Worm (Caenorhabditis elegans) whole organism, L2 larva: ENCODE measurements around the gene cdc-25.3.

ENCODE experiments used
- C34F6.9 ChIP-seq: fragments of 150-350 bp; optimal IDR thresholded peaks from 2 replicates; lab custom pipeline; 2014; ENCODE audit warnings: missing biosample characterization, missing genetic modification characterization
- F13H6.1 ChIP-seq: sonication (generic microtip); optimal IDR thresholded peaks from 2 replicates; lab custom pipeline; 2016; ENCODE audit warnings: missing genetic modification characterization, missing compliant biosample characterization
- Y55F3AM.14 ChIP-seq: fragments of 200-800 bp; sonication (Bioruptor generic); optimal IDR thresholded peaks from 2 replicates; lab custom pipeline; 2018; ENCODE audit warnings: mild to moderate bottlenecking, missing genetic modification characterization, missing compliant biosample characterization
- ZK546.5 ChIP-seq: sonication (generic microtip); optimal IDR thresholded peaks from 2 replicates; lab custom pipeline; 2017; ENCODE audit warnings: missing biosample characterization, missing genetic modification characterization
- alr-1 ChIP-seq: fragments of 150-350 bp; optimal IDR thresholded peaks from 2 replicates; lab custom pipeline; 2014; ENCODE audit warnings: missing biosample characterization, missing genetic modification characterization
- aly-2 ChIP-seq: fragments of 150-350 bp; optimal IDR thresholded peaks from 2 replicates; lab custom pipeline; 2014; ENCODE audit warnings: missing biosample characterization, missing genetic modification characterization
- ama-1 ChIP-seq: fragments of 150-350 bp; optimal IDR thresholded peaks from 2 replicates; lab custom pipeline; 2018; ENCODE audit warnings: inconsistent platforms
- blmp-1 ChIP-seq: sonication (generic microtip); optimal IDR thresholded peaks from 2 replicates; lab custom pipeline; 2017; ENCODE audit warnings: missing genetic modification characterization, mild to moderate bottlenecking, missing compliant biosample characterization, antibody characterized with exemption, moderate library complexity; ENCODE audit not compliant: insufficient read depth
- ceh-16 ChIP-seq: fragments of 150-350 bp; optimal IDR thresholded peaks from 2 replicates; lab custom pipeline; 2014; ENCODE audit warnings: missing biosample characterization, missing genetic modification characterization
- ceh-82 ChIP-seq: fragments of 150-350 bp; optimal IDR thresholded peaks from 2 replicates; lab custom pipeline; 2014; ENCODE audit warnings: missing biosample characterization, missing genetic modification characterization
- crh-2 ChIP-seq: sonication (generic microtip); optimal IDR thresholded peaks from 2 replicates; lab custom pipeline; 2017; ENCODE audit warnings: missing biosample characterization, missing genetic modification characterization
- dmd-4 ChIP-seq: sonication (generic microtip); optimal IDR thresholded peaks from 2 replicates; lab custom pipeline; 2017; ENCODE audit warnings: missing biosample characterization, missing genetic modification characterization
- egl-27 ChIP-seq: sonication (generic microtip); optimal IDR thresholded peaks from 3 replicates; lab custom pipeline; 2017; ENCODE audit warnings: missing biosample characterization, missing genetic modification reagents, missing genetic modification characterization
- fos-1 ChIP-seq: fragments of 150-350 bp; optimal IDR thresholded peaks from 2 replicates; lab custom pipeline; 2014; ENCODE audit warnings: missing biosample characterization, missing genetic modification characterization
- gmeb-1 ChIP-seq: fragments of 150-350 bp; optimal IDR thresholded peaks from 2 replicates; lab custom pipeline; 2014; ENCODE audit warnings: missing biosample characterization, missing genetic modification characterization
- lin-11 ChIP-seq: fragments of 150-350 bp; sonication (generic microtip); optimal IDR thresholded peaks from 2 replicates; lab custom pipeline; 2014; ENCODE audit warnings: missing biosample characterization, missing genetic modification characterization, inconsistent platforms, mixed read lengths
- lin-13 ChIP-seq: fragments of 150-350 bp; optimal IDR thresholded peaks from 2 replicates; lab custom pipeline; 2014; ENCODE audit warnings: missing biosample characterization, missing genetic modification reagents, missing genetic modification characterization
- lsy-2 ChIP-seq, 2 experiments: fragments of 150-350 bp in 1 of 2; sonication (generic microtip) in 1 of 2; optimal IDR thresholded peaks; 2 replicates each; lab custom pipeline; 2014 to 2017; ENCODE audit warnings: missing biosample characterization in 2 of 2, missing genetic modification characterization in 2 of 2
- mab-5 ChIP-seq: fragments of 150-350 bp; optimal IDR thresholded peaks from 2 replicates; lab custom pipeline; 2014; ENCODE audit warnings: missing biosample characterization, missing genetic modification characterization
- mbf-1 ChIP-seq: sonication (generic microtip); optimal IDR thresholded peaks from 2 replicates; lab custom pipeline; 2017; ENCODE audit warnings: missing biosample characterization, missing genetic modification characterization
- mdl-1 ChIP-seq, 2 experiments: fragments of 150-350 bp in 1 of 2; sonication (generic microtip) in 1 of 2; optimal IDR thresholded peaks; 2 replicates each; lab custom pipeline; 2017; ENCODE audit warnings: missing biosample characterization in 2 of 2, missing genetic modification characterization in 2 of 2
- nhr-11 ChIP-seq: fragments of 150-350 bp; optimal IDR thresholded peaks from 2 replicates; lab custom pipeline; 2014; ENCODE audit warnings: missing biosample characterization, missing genetic modification characterization
- nhr-12 ChIP-seq: fragments of 150-350 bp; optimal IDR thresholded peaks from 2 replicates; lab custom pipeline; 2014; ENCODE audit warnings: missing biosample characterization, missing genetic modification characterization
- nhr-129 ChIP-seq: fragments of 150-350 bp; optimal IDR thresholded peaks from 2 replicates; lab custom pipeline; 2014; ENCODE audit warnings: missing biosample characterization, missing genetic modification characterization
- nhr-21 ChIP-seq: fragments of 150-350 bp; optimal IDR thresholded peaks from 2 replicates; lab custom pipeline; 2014; ENCODE audit warnings: missing biosample characterization, missing genetic modification characterization
- nhr-23 ChIP-seq: fragments of 150-350 bp; optimal IDR thresholded peaks from 2 replicates; lab custom pipeline; 2014; ENCODE audit warnings: missing biosample characterization, missing genetic modification reagents, missing genetic modification characterization
- nhr-237 ChIP-seq: fragments of 150-350 bp; optimal IDR thresholded peaks from 2 replicates; lab custom pipeline; 2014; ENCODE audit warnings: missing biosample characterization, missing genetic modification characterization
- nhr-6 ChIP-seq: fragments of 150-350 bp; optimal IDR thresholded peaks from 2 replicates; lab custom pipeline; 2014; ENCODE audit warnings: missing biosample characterization, missing genetic modification characterization
- nhr-77 ChIP-seq: fragments of 150-350 bp; optimal IDR thresholded peaks from 2 replicates; lab custom pipeline; 2014; ENCODE audit warnings: missing biosample characterization, missing genetic modification characterization
- sem-4 ChIP-seq: fragments of 150-350 bp; optimal IDR thresholded peaks from 2 replicates; lab custom pipeline; 2014; ENCODE audit warnings: missing biosample characterization, missing genetic modification reagents, missing genetic modification characterization
- skn-1 ChIP-seq: sonication (generic microtip); optimal IDR thresholded peaks from 2 replicates; lab custom pipeline; 2017; ENCODE audit warnings: missing biosample characterization, missing genetic modification characterization
- sma-9 ChIP-seq, 2 experiments: fragments of 150-350 bp in 1 of 2; sonication (generic microtip) in 1 of 2; optimal IDR thresholded peaks; 2 replicates each; lab custom pipeline; 2014 to 2016; ENCODE audit warnings: missing genetic modification characterization in 2 of 2, mild to moderate bottlenecking in 1 of 2, missing biosample characterization in 1 of 2, missing compliant biosample characterization in 1 of 2, missing genetic modification reagents in 1 of 2, moderate library complexity in 1 of 2
- snpc-4 ChIP-seq: fragments of 150-350 bp; optimal IDR thresholded peaks from 2 replicates; lab custom pipeline; 2014; ENCODE audit warnings: missing biosample characterization, missing genetic modification characterization
- unc-39 ChIP-seq: fragments of 150-350 bp; optimal IDR thresholded peaks from 2 replicates; lab custom pipeline; 2014; ENCODE audit warnings: missing biosample characterization, missing genetic modification characterization
- unc-55 ChIP-seq: fragments of 150-350 bp; sonication (generic microtip); optimal IDR thresholded peaks from 3 replicates; lab custom pipeline; 2014; ENCODE audit warnings: missing biosample characterization, missing genetic modification reagents, missing genetic modification characterization
- unc-62 ChIP-seq: fragments of 150-350 bp; optimal IDR thresholded peaks from 2 replicates; lab custom pipeline; 2014; ENCODE audit warnings: missing biosample characterization, missing genetic modification reagents, missing genetic modification characterization
- ztf-1 ChIP-seq: fragments of 200-800 bp; sonication (Bioruptor generic); conservative IDR thresholded peaks from 2 replicates; pipeline ENCODE4 v1.3.6; 2022; ENCODE audit warnings: missing genetic modification characterization, missing compliant biosample characterization
- ztf-11 ChIP-seq: sonication (generic microtip); optimal IDR thresholded peaks from 2 replicates; lab custom pipeline; 2017; ENCODE audit warnings: missing biosample characterization, missing genetic modification characterization
- ztf-4 ChIP-seq: fragments of 150-350 bp; optimal IDR thresholded peaks from 2 replicates; lab custom pipeline; 2014; ENCODE audit warnings: missing biosample characterization, missing genetic modification characterization

cdc-25.3 gene

ce11 chrIII:8904044-8904443 lies 13.7 kb downstream of the cdc-25.3 start, which contains the start of gene lin-9 (continued):
- TF ChIP-seq crh-2 (tag; lab: Kevin White, UChicago) (peak; percentile 97), sma-9 (GFP tag; optimal IDR thresholded peaks at IDR 0.05; lab: Kevin White, UChicago) (peak; percentile 97), sma-9 (tag; optimal IDR thresholded peaks at IDR 0.05; lab: Kevin White, UChicago) (no peak)

ce11 chrIII:8903263-8903662 lies 14.5 kb downstream of the cdc-25.3 start:
- TF ChIP-seq ztf-11 (tag; lab: Kevin White, UChicago) = no peak
- no peak for TF ChIP-seq mab-5 (tag; lab: Kevin White, UChicago)
- no peak for TF ChIP-seq sma-9 (GFP tag; optimal IDR thresholded peaks at IDR 0.05; lab: Kevin White, UChicago)
- no peak for TF ChIP-seq sma-9 (tag; optimal IDR thresholded peaks at IDR 0.05; lab: Kevin White, UChicago)
- TF ChIP-seq mdl-1 (tag; optimal IDR thresholded peaks at IDR 0.05; lab: Kevin White, UChicago) = no peak
- TF ChIP-seq alr-1 (tag; lab: Kevin White, UChicago) = no peak
- TF ChIP-seq ceh-82 (tag; lab: Kevin White, UChicago) = no peak
- TF ChIP-seq lsy-2 (tag; optimal IDR thresholded peaks at IDR 0.05; lab: Kevin White, UChicago) = no peak
- no peak for TF ChIP-seq ama-1
- TF ChIP-seq mbf-1 (tag; lab: Kevin White, UChicago) = no peak
- TF ChIP-seq unc-39 = no peak
- no peak for TF ChIP-seq lin-11 (tag; lab: Kevin White, UChicago)
- no peak for TF ChIP-seq unc-62 (GFP tag; lab: Kevin White, UChicago)
- no peak for TF ChIP-seq ceh-16
- no peak for TF ChIP-seq ztf-1 (GFP tag; lab: Robert Waterston, UW)
- no peak for TF ChIP-seq fos-1 (tag; lab: Kevin White, UChicago)

- TF ChIP-seq gmeb-1 (tag; lab: Kevin White, UChicago) = peak; percentile 66
- no peak for TF ChIP-seq ztf-11 (tag; lab: Kevin White, UChicago)
- no peak for TF ChIP-seq ztf-4 (tag; lab: Kevin White, UChicago)
- peak; percentile 83 for TF ChIP-seq unc-55 (GFP tag; lab: Kevin White, UChicago)
- no peak for TF ChIP-seq mdl-1 (tag; optimal IDR thresholded peaks at IDR 0.05; lab: Kevin White, UChicago)
- peak; percentile 39 for TF ChIP-seq lin-13
- no peak for TF ChIP-seq nhr-12
- TF ChIP-seq skn-1 (tag; lab: Kevin White, UChicago) = no peak
- no peak for TF ChIP-seq aly-2 (tag; lab: Kevin White, UChicago)
- TF ChIP-seq nhr-23 (tag; lab: Kevin White, UChicago) = no peak
- no peak for TF ChIP-seq ceh-16
- no peak for TF ChIP-seq nhr-6 (tag; lab: Kevin White, UChicago)
- TF ChIP-seq sma-9 (GFP tag; optimal IDR thresholded peaks at IDR 0.05; lab: Kevin White, UChicago) = no peak
- TF ChIP-seq sma-9 (tag; optimal IDR thresholded peaks at IDR 0.05; lab: Kevin White, UChicago) = no peak
- TF ChIP-seq ZK546.5 (tag; lab: Kevin White, UChicago) = no peak
- TF ChIP-seq sem-4 (tag; lab: Kevin White, UChicago) = no peak
- TF ChIP-seq nhr-237 (tag; lab: Kevin White, UChicago) = no peak
- no peak for TF ChIP-seq blmp-1
- TF ChIP-seq lsy-2 (tag; optimal IDR thresholded peaks at IDR 0.05; lab: Kevin White, UChicago) = peak; percentile 26 to 84
- TF ChIP-seq fos-1 (tag; lab: Kevin White, UChicago) = no peak
- peak; percentile 44 for TF ChIP-seq crh-2 (tag; lab: Kevin White, UChicago)
- TF ChIP-seq nhr-129 (tag; lab: Kevin White, UChicago) = peak; percentile 39
- TF ChIP-seq C34F6.9 (tag; lab: Kevin White, UChicago) = peak; percentile 64
Measured at ce11 chrIII:8899767-8900166, 18.0 kb downstream of the cdc-25.3 start.

ce11 chrIII:8894782-8895181 lies 22.9 kb downstream of the cdc-25.3 start, which contains the start of gene asna-1:
asna-1 (plus strand) TSS chrIII:8895082.
- TF ChIP-seq nhr-237 (tag; lab: Kevin White, UChicago) (no peak), nhr-11 (tag; lab: Kevin White, UChicago) (no peak), unc-55 (GFP tag; lab: Kevin White, UChicago) (no peak), C34F6.9 (tag; lab: Kevin White, UChicago) (no peak), skn-1 (tag; lab: Kevin White, UChicago) (no peak), F13H6.1 (tag; lab: Kevin White, UChicago) (no peak)
- TF ChIP-seq, all 48 proteins: peak for 0

ce11 chrIII:8893464-8893863 lies 24.3 kb downstream of the cdc-25.3 start, which contains the start of gene ZK637.4:
ZK637.4 (plus strand) TSS chrIII:8893764.
- TF ChIP-seq C34F6.9 (tag; lab: Kevin White, UChicago) = no peak
- TF ChIP-seq mdl-1 (tag; optimal IDR thresholded peaks at IDR 0.05; lab: Kevin White, UChicago) = no peak
- TF ChIP-seq sma-9 (GFP tag; optimal IDR thresholded peaks at IDR 0.05; lab: Kevin White, UChicago) = no peak
- TF ChIP-seq sma-9 (tag; optimal IDR thresholded peaks at IDR 0.05; lab: Kevin White, UChicago) = no peak
- no peak for TF ChIP-seq egl-27 (tag; lab: Kevin White, UChicago)
- TF ChIP-seq skn-1 (tag; lab: Kevin White, UChicago) = no peak
- TF ChIP-seq nhr-77 = no peak
- no peak for TF ChIP-seq Y55F3AM.14
- no peak for TF ChIP-seq nhr-21 (tag; lab: Kevin White, UChicago)
- TF ChIP-seq lin-11 (tag; lab: Kevin White, UChicago) = no peak
- TF ChIP-seq nhr-129 (tag; lab: Kevin White, UChicago) = no peak
- TF ChIP-seq dmd-4 (tag; lab: Kevin White, UChicago) = no peak
- no peak for TF ChIP-seq mab-5 (tag; lab: Kevin White, UChicago)
- TF ChIP-seq unc-62 (GFP tag; lab: Kevin White, UChicago) = no peak
- TF ChIP-seq lin-13 = no peak
- TF ChIP-seq unc-55 (GFP tag; lab: Kevin White, UChicago) = no peak
- no peak for TF ChIP-seq fos-1 (tag; lab: Kevin White, UChicago)
- no peak for TF ChIP-seq ztf-11 (tag; lab: Kevin White, UChicago)
- TF ChIP-seq snpc-4 = no peak
